Worm (Caenorhabditis elegans) whole organism, late embryonic: ENCODE results near the gene D2096.10.

ENCODE experiments used
- K02D7.2 ChIP-seq: sonication (generic microtip); optimal IDR thresholded peaks from 2 replicates; lab custom pipeline; 2017; ENCODE audit warnings: mild to moderate bottlenecking, missing genetic modification characterization, missing compliant biosample characterization
- Y22D7AL.16 ChIP-seq: sonication (generic microtip); optimal IDR thresholded peaks from 2 replicates; lab custom pipeline; 2016; ENCODE audit warnings: missing genetic modification characterization, missing compliant biosample characterization
- ama-1 ChIP-seq: fragments of 150-350 bp; optimal IDR thresholded peaks from 2 replicates; lab custom pipeline; 2014
- ceh-22 ChIP-seq: sonication (generic microtip); optimal IDR thresholded peaks from 2 replicates; lab custom pipeline; 2017; ENCODE audit warnings: missing biosample characterization, missing genetic modification characterization
- fkh-10 ChIP-seq: fragments of 150-350 bp; optimal IDR thresholded peaks from 2 replicates; lab custom pipeline; 2014; ENCODE audit warnings: missing biosample characterization, missing genetic modification reagents, missing genetic modification characterization
- madf-2 ChIP-seq: sonication (generic microtip); optimal IDR thresholded peaks from 2 replicates; lab custom pipeline; 2017; ENCODE audit warnings: missing genetic modification characterization, missing compliant biosample characterization
- nhr-232 ChIP-seq: sonication (generic microtip); optimal IDR thresholded peaks from 2 replicates; lab custom pipeline; 2016; ENCODE audit warnings: missing genetic modification characterization, missing compliant biosample characterization
- pha-4 ChIP-seq: fragments of 150-350 bp; optimal IDR thresholded peaks from 2 replicates; lab custom pipeline; 2018; ENCODE audit warnings: missing biosample characterization, missing genetic modification reagents, missing genetic modification characterization
- pqm-1 ChIP-seq: sonication (generic microtip); optimal IDR thresholded peaks from 2 replicates; lab custom pipeline; 2016; ENCODE audit warnings: missing genetic modification characterization, missing compliant biosample characterization
- syd-9 ChIP-seq: sonication (generic microtip); optimal IDR thresholded peaks from 2 replicates; lab custom pipeline; 2016; ENCODE audit warnings: mild to moderate bottlenecking, missing genetic modification characterization, moderate library complexity, missing compliant biosample characterization
- tbx-2 ChIP-seq: sonication (generic microtip); optimal IDR thresholded peaks from 2 replicates; lab custom pipeline; 2016; ENCODE audit warnings: missing genetic modification characterization, missing compliant biosample characterization
- unc-86 ChIP-seq: sonication (generic microtip); optimal IDR thresholded peaks from 2 replicates; lab custom pipeline; 2016; ENCODE audit warnings: missing genetic modification characterization, missing compliant biosample characterization

DNA sequence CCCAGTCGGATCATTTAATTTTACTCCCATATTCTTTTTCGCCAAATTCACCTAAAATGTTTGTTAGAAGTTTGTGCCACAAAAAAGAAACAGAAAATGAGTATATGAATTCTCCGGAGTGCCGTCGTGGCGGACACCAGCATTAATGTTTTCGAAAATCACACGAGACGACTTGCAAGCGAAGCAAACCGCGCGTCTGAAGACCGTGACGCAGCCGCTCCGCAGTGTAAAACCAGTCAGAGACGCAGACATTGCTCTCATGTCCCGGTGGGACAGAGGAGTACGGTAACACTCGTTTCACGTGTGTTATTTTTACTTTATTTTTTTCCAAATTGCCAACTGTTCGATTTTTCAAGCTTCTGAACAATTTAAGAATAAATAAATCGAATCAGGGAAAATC, 43.7 kb upstream of the D2096.10 start, which contains the start of the genes T26A8.4 and pdtf-1:
- TF ChIP-seq ama-1 (lab: Kevin White, UChicago) (peak; percentile 92), pha-4 (tag; lab: Kevin White, UChicago) (no peak), ceh-22 (tag; lab: Kevin White, UChicago) (no peak), unc-86 (tag; lab: Kevin White, UChicago) (peak; percentile 7), tbx-2 (tag; lab: Kevin White, UChicago) (peak; percentile 65), madf-2 (tag; lab: Kevin White, UChicago) (peak; percentile 31), K02D7.2 (no peak), fkh-10 (GFP tag; lab: Kevin White, UChicago) (peak; percentile 26), nhr-232 (tag; lab: Kevin White, UChicago) (no peak), syd-9 (peak; percentile 37), pqm-1 (no peak), Y22D7AL.16 (tag; lab: Kevin White, UChicago) (no peak)
